Worm (Caenorhabditis elegans) whole organism, late embryonic: ENCODE data around the gene T09F5.20.

ENCODE experiments used
- ceh-24 ChIP-seq: sonication (generic microtip); optimal IDR thresholded peaks from 2 replicates; lab custom pipeline; 2016; ENCODE audit warnings: mild to moderate bottlenecking, missing genetic modification characterization, missing compliant biosample characterization
- elt-4 ChIP-seq: sonication (generic microtip); optimal IDR thresholded peaks from 2 replicates; lab custom pipeline; 2016; ENCODE audit warnings: missing genetic modification characterization, missing compliant biosample characterization
- hlh-6 ChIP-seq: sonication (generic microtip); optimal IDR thresholded peaks from 2 replicates; lab custom pipeline; 2016; ENCODE audit warnings: missing genotype, missing genetic modification characterization, missing compliant biosample characterization
- nhr-232 ChIP-seq: sonication (generic microtip); optimal IDR thresholded peaks from 2 replicates; lab custom pipeline; 2016; ENCODE audit warnings: missing genetic modification characterization, missing compliant biosample characterization
- pha-4 ChIP-seq: fragments of 150-350 bp; optimal IDR thresholded peaks from 2 replicates; lab custom pipeline; 2018; ENCODE audit warnings: missing biosample characterization, missing genetic modification reagents, missing genetic modification characterization
- tbx-2 ChIP-seq: sonication (generic microtip); optimal IDR thresholded peaks from 2 replicates; lab custom pipeline; 2016; ENCODE audit warnings: missing genetic modification characterization, missing compliant biosample characterization
- unc-86 ChIP-seq: sonication (generic microtip); optimal IDR thresholded peaks from 2 replicates; lab custom pipeline; 2016; ENCODE audit warnings: missing genetic modification characterization, missing compliant biosample characterization

ce11 chrV:15182407-15182806 lies 34.7 kb upstream of the T09F5.20 start, which contains the start of gene fbxa-84:
- TF ChIP-seq ceh-24 (tag; lab: Kevin White, UChicago) (no peak), elt-4 (no peak), nhr-232 (no peak), hlh-6 (tag; lab: Kevin White, UChicago) (no peak), tbx-2 (no peak), unc-86 (no peak), pha-4 (no peak)
